Fruit fly (Drosophila melanogaster) whole organism, prepupa: Measurements from ENCODE around the gene CG31068.

Experiments
- Blimp-1 ChIP-seq: fragments of 200-800 bp; sonication (Bioruptor generic); optimal IDR thresholded peaks from 3 replicates; lab custom pipeline; 2017; ENCODE audit warnings: missing biosample characterization, missing genetic modification characterization, mild to moderate bottlenecking, moderate library complexity, missing genetic modification reagents
- CG10631 ChIP-seq: fragments of 200-800 bp; sonication (Bioruptor generic); optimal IDR thresholded peaks from 2 replicates; lab custom pipeline; 2016; ENCODE audit warnings: missing biosample characterization, missing genetic modification characterization
- CG10669 ChIP-seq: fragments of 200-800 bp; sonication (Bioruptor generic); optimal IDR thresholded peaks from 3 replicates; lab custom pipeline; 2018; ENCODE audit warnings: missing biosample characterization, mild to moderate bottlenecking, missing genetic modification characterization, moderate library complexity
- CG11294 ChIP-seq: fragments of 200-800 bp; sonication (Bioruptor generic); IDR thresholded peaks from 2 replicates; pipeline ENCODE4 v1.3.6; 2022; ENCODE audit warnings: missing biosample characterization, missing genetic modification characterization
- CG11902 ChIP-seq: fragments of 200-800 bp; sonication (Bioruptor generic); optimal IDR thresholded peaks from 3 replicates; lab custom pipeline; 2016; ENCODE audit warnings: missing biosample characterization, missing genetic modification characterization
- CG15336 ChIP-seq: fragments of 200-800 bp; sonication (Bioruptor generic); IDR thresholded peaks from 2 replicates; pipeline ENCODE4 v1.3.6; 2022; ENCODE audit warnings: missing biosample characterization, missing genetic modification characterization
- CG3032 ChIP-seq: fragments of 200-800 bp; optimal IDR thresholded peaks from 2 replicates; lab custom pipeline; 2019; ENCODE audit warnings: missing biosample characterization, mild to moderate bottlenecking, missing genetic modification characterization, moderate library complexity
- CG31627 ChIP-seq: fragments of 200-800 bp; sonication (Bioruptor generic); optimal IDR thresholded peaks from 3 replicates; lab custom pipeline; 2016; ENCODE audit warnings: missing biosample characterization, missing genetic modification characterization
- CG32006 ChIP-seq: fragments of 200-800 bp; sonication (Bioruptor generic); optimal IDR thresholded peaks from 3 replicates; lab custom pipeline; 2017; ENCODE audit warnings: missing biosample characterization, mild to moderate bottlenecking, missing genetic modification characterization
- CG34406 ChIP-seq: fragments of 200-800 bp; sonication (Bioruptor generic); optimal IDR thresholded peaks from 3 replicates; lab custom pipeline; 2016; ENCODE audit warnings: missing biosample characterization, missing genetic modification characterization
- CG3919 ChIP-seq: fragments of 200-800 bp; sonication (Bioruptor generic); optimal IDR thresholded peaks from 3 replicates; lab custom pipeline; 2016; ENCODE audit warnings: missing biosample characterization, missing genetic modification characterization
- CG4318 ChIP-seq: fragments of 200-800 bp; sonication (Bioruptor generic); optimal IDR thresholded peaks from 3 replicates; lab custom pipeline; 2017; ENCODE audit warnings: missing biosample characterization, mild to moderate bottlenecking, missing genetic modification characterization
- CG6163 ChIP-seq: fragments of 200-800 bp; sonication (Bioruptor generic); IDR thresholded peaks from 3 replicates; pipeline ENCODE4 v1.3.6; 2022; ENCODE audit warnings: missing biosample characterization, missing genetic modification characterization
- CG6276 ChIP-seq: fragments of 200-800 bp; sonication (Bioruptor generic); optimal IDR thresholded peaks from 2 replicates; lab custom pipeline; 2017; ENCODE audit warnings: missing biosample characterization, mild to moderate bottlenecking, missing genetic modification characterization
- CG6808 ChIP-seq: fragments of 200-800 bp; sonication (Bioruptor generic); optimal IDR thresholded peaks from 3 replicates; lab custom pipeline; 2017; ENCODE audit warnings: missing biosample characterization, missing genetic modification characterization, mild to moderate bottlenecking, moderate library complexity, missing genetic modification reagents
- CG6854 ChIP-seq: fragments of 200-800 bp; sonication (Bioruptor generic); optimal IDR thresholded peaks from 2 replicates; lab custom pipeline; 2017; ENCODE audit warnings: missing biosample characterization, mild to moderate bottlenecking, missing genetic modification characterization
- CG7368 ChIP-seq: fragments of 200-800 bp; sonication (Bioruptor generic); optimal IDR thresholded peaks from 3 replicates; lab custom pipeline; 2016; ENCODE audit warnings: missing biosample characterization, missing genetic modification characterization
- CG8119 ChIP-seq: fragments of 200-800 bp; sonication (Bioruptor generic); IDR thresholded peaks from 3 replicates; pipeline ENCODE4 v1.3.6; 2022; ENCODE audit warnings: missing biosample characterization, missing genetic modification characterization
- CG8319 ChIP-seq: fragments of 200-800 bp; sonication (Bioruptor generic); optimal IDR thresholded peaks from 3 replicates; lab custom pipeline; 2016; ENCODE audit warnings: missing biosample characterization, missing genetic modification characterization
- CG8632 ChIP-seq: fragments of 200-800 bp; sonication (Bioruptor generic); optimal IDR thresholded peaks from 3 replicates; lab custom pipeline; 2016; ENCODE audit warnings: missing biosample characterization, missing genetic modification characterization
- CG9139 ChIP-seq: fragments of 200-800 bp; sonication (Bioruptor generic); optimal IDR thresholded peaks from 3 replicates; lab custom pipeline; 2017; ENCODE audit warnings: missing biosample characterization, mild to moderate bottlenecking, missing genetic modification characterization
- Eip75B ChIP-seq: fragments of 200-800 bp; sonication (Bioruptor generic); optimal IDR thresholded peaks from 3 replicates; lab custom pipeline; 2016; ENCODE audit warnings: missing biosample characterization, missing genetic modification characterization
- Eip78C ChIP-seq: fragments of 200-800 bp; sonication (Bioruptor generic); peaks from one replicate; lab custom pipeline; 2016; ENCODE audit warnings: missing biosample characterization, missing genetic modification characterization
- Eip93F ChIP-seq: fragments of 200-800 bp; sonication (Bioruptor generic); optimal IDR thresholded peaks from 2 replicates; lab custom pipeline; 2016; ENCODE audit warnings: missing biosample characterization, mild to moderate bottlenecking, missing genetic modification characterization
- Ets21C ChIP-seq: fragments of 200-800 bp; sonication (Bioruptor generic); optimal IDR thresholded peaks from 3 replicates; lab custom pipeline; 2016; ENCODE audit warnings: missing biosample characterization, missing genetic modification characterization
- Ets96B ChIP-seq: fragments of 200-800 bp; optimal IDR thresholded peaks from 2 replicates; lab custom pipeline; 2019; ENCODE audit warnings: missing biosample characterization, mild to moderate bottlenecking, missing genetic modification characterization, moderate library complexity
- Gug ChIP-seq: fragments of 200-800 bp; sonication (Bioruptor generic); IDR thresholded peaks from 2 replicates; pipeline ENCODE4 v1.3.6; 2022; ENCODE audit warnings: missing biosample characterization, missing genetic modification characterization
- Hr38 ChIP-seq: sonication (Bioruptor generic); optimal IDR thresholded peaks from 2 replicates; lab custom pipeline; 2016; ENCODE audit warnings: missing biosample characterization, missing genetic modification characterization
- Hr39 ChIP-seq: fragments of 200-800 bp; sonication (Bioruptor generic); optimal IDR thresholded peaks from 2 replicates; lab custom pipeline; 2016; ENCODE audit warnings: missing biosample characterization, missing genetic modification characterization
- Hr4 ChIP-seq: fragments of 200-800 bp; sonication (Bioruptor generic); optimal IDR thresholded peaks from 3 replicates; lab custom pipeline; 2016; ENCODE audit warnings: missing biosample characterization, missing genetic modification characterization
- Lpt ChIP-seq: fragments of 200-800 bp; sonication (Bioruptor generic); optimal IDR thresholded peaks from 3 replicates; lab custom pipeline; 2016; ENCODE audit warnings: missing biosample characterization, missing genetic modification characterization
- Met ChIP-seq: fragments of 200-800 bp; sonication (Bioruptor generic); optimal IDR thresholded peaks from 3 replicates; lab custom pipeline; 2016; ENCODE audit warnings: missing biosample characterization, missing genetic modification characterization
- OdsH ChIP-seq: fragments of 200-800 bp; sonication (Bioruptor generic); optimal IDR thresholded peaks from 3 replicates; lab custom pipeline; 2016; ENCODE audit warnings: missing biosample characterization, missing genetic modification characterization
- Smox ChIP-seq: fragments of 200-800 bp; sonication (Bioruptor generic); optimal IDR thresholded peaks from 3 replicates; lab custom pipeline; 2016; ENCODE audit warnings: missing biosample characterization, missing genetic modification characterization
- Sox102F ChIP-seq: fragments of 200-800 bp; sonication (Bioruptor generic); optimal IDR thresholded peaks from 2 replicates; lab custom pipeline; 2016; ENCODE audit warnings: missing biosample characterization, mild to moderate bottlenecking, missing genetic modification characterization
- Sox14 ChIP-seq: fragments of 200-800 bp; sonication (Bioruptor generic); optimal IDR thresholded peaks from 3 replicates; lab custom pipeline; 2016; ENCODE audit warnings: missing biosample characterization, missing genetic modification characterization
- Sox15 ChIP-seq: fragments of 200-800 bp; sonication (Bioruptor generic); optimal IDR thresholded peaks from 3 replicates; lab custom pipeline; 2016; ENCODE audit warnings: missing biosample characterization, missing genetic modification characterization
- acj6 ChIP-seq: fragments of 200-800 bp; sonication (Bioruptor generic); optimal IDR thresholded peaks from 3 replicates; lab custom pipeline; 2016; ENCODE audit warnings: missing biosample characterization, missing genetic modification characterization
- dac ChIP-seq: fragments of 200-800 bp; sonication (Bioruptor generic); optimal IDR thresholded peaks from 2 replicates; lab custom pipeline; 2017; ENCODE audit warnings: missing biosample characterization, mild to moderate bottlenecking, missing genetic modification characterization
- eg ChIP-seq: fragments of 200-800 bp; sonication (Bioruptor generic); IDR thresholded peaks from 3 replicates; pipeline ENCODE4 v1.3.6; 2022; ENCODE audit warnings: missing biosample characterization, missing genetic modification characterization
- fd85E ChIP-seq: fragments of 200-800 bp; sonication (Bioruptor generic); optimal IDR thresholded peaks from 3 replicates; lab custom pipeline; 2016; ENCODE audit warnings: missing biosample characterization, missing genetic modification characterization
- fkh ChIP-seq: fragments of 200-800 bp; sonication (Bioruptor generic); optimal IDR thresholded peaks from 3 replicates; lab custom pipeline; 2017; ENCODE audit warnings: missing biosample characterization, mild to moderate bottlenecking, missing genetic modification characterization, moderate library complexity
- lz ChIP-seq: fragments of 200-800 bp; sonication (Bioruptor generic); optimal IDR thresholded peaks from 3 replicates; lab custom pipeline; 2016; ENCODE audit warnings: missing biosample characterization, missing genetic modification characterization
- pdm3 ChIP-seq: fragments of 200-800 bp; sonication (Bioruptor generic); optimal IDR thresholded peaks from 3 replicates; lab custom pipeline; 2016; ENCODE audit warnings: missing biosample characterization, missing genetic modification characterization
- spab ChIP-seq: fragments of 200-800 bp; sonication (Bioruptor generic); optimal IDR thresholded peaks from 2 replicates; lab custom pipeline; 2017; ENCODE audit warnings: missing biosample characterization, mild to moderate bottlenecking, missing genetic modification characterization, missing genetic modification reagents
- ss ChIP-seq, 2 experiments: fragments of 200-800 bp; sonication (Bioruptor generic); optimal IDR thresholded peaks; 2 replicates in 1 of 2; 3 replicates in 1 of 2; lab custom pipeline; 2017 to 2018; ENCODE audit warnings: mild to moderate bottlenecking in 2 of 2, missing biosample characterization in 2 of 2, missing genetic modification characterization in 2 of 2, moderate library complexity in 1 of 2
- topi ChIP-seq: fragments of 200-800 bp; sonication (Bioruptor generic); optimal IDR thresholded peaks from 3 replicates; lab custom pipeline; 2016; ENCODE audit warnings: missing biosample characterization, missing genetic modification characterization

The CG31068 gene

dm6 chr3R:27281022-27281810, 47.7 kb downstream of the CG31068 start (continued):
- TF ChIP-seq Hr39 (GFP tag; lab: Kevin White, UChicago) (peak; percentile 98), Sox15 (GFP tag; lab: Kevin White, UChicago) (peak; percentile 97), Gug (GFP tag; lab: Robert Waterston, UW) (peak; percentile 96), Met (GFP tag; lab: Kevin White, UChicago) (peak; percentile 97), Hr4 (GFP tag; lab: Kevin White, UChicago) (peak; percentile 98), Sox102F (peak; percentile 98), CG3032 (peak; percentile 92), CG7368 (peak; percentile 98), CG8119 (peak; percentile 98), Smox (peak; percentile 97), lz (GFP tag; lab: Kevin White, UChicago) (peak; percentile 98), CG8632 (GFP tag; lab: Kevin White, UChicago) (peak; percentile 96), CG34406 (GFP tag; lab: Kevin White, UChicago) (peak; percentile 97), Eip93F (peak; percentile 53), CG6854 (GFP tag; lab: Kevin White, UChicago) (peak; percentile 90), OdsH (GFP tag; lab: Kevin White, UChicago) (peak; percentile 98), CG3919 (GFP tag; lab: Kevin White, UChicago) (peak; percentile 99), ss (GFP tag; optimal IDR thresholded peaks at IDR 0.05; lab: Kevin White, UChicago) (peak; percentile 89 to 94), CG32006 (GFP tag; lab: Kevin White, UChicago) (peak; percentile 98), pdm3 (GFP tag; lab: Kevin White, UChicago) (peak; percentile 98), Blimp-1 (GFP tag; lab: Kevin White, UChicago) (peak; percentile 79), acj6 (peak; percentile 97), Ets96B (peak; percentile 97), CG4318 (peak; percentile 98), CG10631 (peak; percentile 97), CG31627 (peak; percentile 98), Ets21C (GFP tag; lab: Kevin White, UChicago) (peak; percentile 97)

- TF ChIP-seq CG8632 (GFP tag; lab: Kevin White, UChicago) (no peak), acj6 (no peak), Eip93F (no peak), CG7368 (no peak), OdsH (GFP tag; lab: Kevin White, UChicago) (no peak), topi (GFP tag; lab: Kevin White, UChicago) (no peak), Smox (no peak), Sox15 (GFP tag; lab: Kevin White, UChicago) (no peak), CG6808 (no peak), fkh (no peak), eg (GFP tag; lab: Robert Waterston, UW) (no peak), Sox14 (GFP tag; lab: Kevin White, UChicago) (no peak), Hr38 (GFP tag; lab: Kevin White, UChicago) (no peak), pdm3 (GFP tag; lab: Kevin White, UChicago) (no peak), CG6276 (GFP tag; lab: Kevin White, UChicago) (no peak), CG11294 (GFP tag; lab: Robert Waterston, UW) (no peak), CG4318 (no peak), CG3919 (GFP tag; lab: Kevin White, UChicago) (no peak), CG6854 (GFP tag; lab: Kevin White, UChicago) (no peak)
Observed at dm6 chr3R:27281811-27282131, 48.3 kb downstream of the CG31068 start.

- TF ChIP-seq CG6854 (GFP tag; lab: Kevin White, UChicago) = no peak
- TF ChIP-seq CG11902 (GFP tag; lab: Kevin White, UChicago) = peak; percentile 29
- peak; percentile 25 for TF ChIP-seq Ets96B
- TF ChIP-seq dac = no peak
- TF ChIP-seq acj6 = peak; percentile 53
- TF ChIP-seq Hr39 (GFP tag; lab: Kevin White, UChicago) = peak; percentile 65
- peak; percentile 47 for TF ChIP-seq Ets21C (GFP tag; lab: Kevin White, UChicago)
- TF ChIP-seq CG6163 = 0 out of 3 replicates have a peak, but pooled peaks have one; percentile 50
- no peak for TF ChIP-seq Lpt (GFP tag; lab: Kevin White, UChicago)
- no peak for TF ChIP-seq CG8319
- TF ChIP-seq CG32006 (GFP tag; lab: Kevin White, UChicago) = peak; percentile 76
- peak; percentile 28 for TF ChIP-seq spab (GFP tag; lab: Kevin White, UChicago)
- TF ChIP-seq Eip75B (GFP tag; lab: Kevin White, UChicago) = peak; percentile 55
- TF ChIP-seq CG8632 (GFP tag; lab: Kevin White, UChicago) = peak; percentile 37
- peak; percentile 60 for TF ChIP-seq CG15336 (GFP tag; lab: Robert Waterston, UW)
- TF ChIP-seq lz (GFP tag; lab: Kevin White, UChicago) = peak; percentile 52
- peak; percentile 72 for TF ChIP-seq Hr4 (GFP tag; lab: Kevin White, UChicago)
- TF ChIP-seq CG9139 (GFP tag; lab: Kevin White, UChicago) = peak; percentile 32
- TF ChIP-seq CG10669 = peak; percentile 60
- TF ChIP-seq fd85E (GFP tag; lab: Kevin White, UChicago) = no peak
- peak; percentile 92 for TF ChIP-seq Eip78C (GFP tag; lab: Kevin White, UChicago)
Observed at dm6 chr3R:27282286-27282685, 48.8 kb downstream of the CG31068 start, which contains the start of gene mrt. Gene mrt (minus strand): TSS chr3R:27282661.
